Fruit fly (Drosophila melanogaster) whole organism, larva: ENCODE measurements around the gene CG3515.

ENCODE experiments used
- noc ChIP-seq: fragments of 200-800 bp; sonication (Bioruptor generic); optimal IDR thresholded peaks from 3 replicates; lab custom pipeline; 2019; ENCODE audit warnings: missing biosample characterization, mild to moderate bottlenecking, missing genetic modification characterization, moderate library complexity

Gene CG3515

DNA sequence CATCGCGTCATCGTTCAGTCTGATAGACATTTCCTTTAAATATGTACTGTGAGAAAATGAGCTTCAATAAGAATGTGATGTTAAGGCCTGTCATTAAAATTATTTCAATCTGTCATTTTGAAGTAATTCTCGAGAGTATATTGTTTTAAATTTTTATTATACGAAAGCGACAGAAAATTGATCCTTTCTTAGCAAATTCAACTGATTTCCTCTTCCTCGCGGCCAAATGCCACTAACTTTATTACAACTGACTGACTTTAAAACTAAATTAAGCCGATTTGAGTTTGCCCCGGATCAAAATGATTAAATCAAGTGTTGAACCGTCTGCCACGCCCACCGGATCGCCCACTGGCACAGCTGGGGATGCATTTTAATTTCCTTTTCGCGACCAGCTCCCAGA is at the start of gene CG3515:
Gene CG3515, minus strand, starts transcription at position 101 of the 400 bp plus-strand sequence.
- no peak for TF ChIP-seq noc (tag; lab: Kevin White, UChicago)

DNA sequence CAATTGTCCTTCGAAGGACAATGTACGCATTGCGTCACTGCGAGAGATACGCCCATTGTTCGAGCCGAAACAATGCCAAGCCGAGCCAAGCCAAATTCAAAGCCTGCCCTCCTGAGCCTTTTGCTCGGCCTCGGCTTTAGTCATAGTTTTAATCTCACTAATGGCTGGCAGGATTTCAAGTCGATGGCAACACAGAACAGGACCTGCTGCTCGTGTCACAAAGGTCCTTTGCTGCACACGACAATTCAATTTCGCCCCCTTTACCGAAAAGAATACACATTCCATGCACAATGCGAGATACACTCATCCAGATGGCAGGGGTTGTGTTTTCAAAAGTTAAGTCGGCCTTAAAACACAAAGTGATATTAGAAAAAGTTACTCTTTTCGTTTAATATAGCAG is 38.9 kb upstream of the CG3515 start, which contains the start of gene CG15394:
Gene CG15394, plus strand, starts transcription at position 301 of the 400 bp plus-strand sequence.
- TF ChIP-seq noc (tag; lab: Kevin White, UChicago), result no peak

DNA sequence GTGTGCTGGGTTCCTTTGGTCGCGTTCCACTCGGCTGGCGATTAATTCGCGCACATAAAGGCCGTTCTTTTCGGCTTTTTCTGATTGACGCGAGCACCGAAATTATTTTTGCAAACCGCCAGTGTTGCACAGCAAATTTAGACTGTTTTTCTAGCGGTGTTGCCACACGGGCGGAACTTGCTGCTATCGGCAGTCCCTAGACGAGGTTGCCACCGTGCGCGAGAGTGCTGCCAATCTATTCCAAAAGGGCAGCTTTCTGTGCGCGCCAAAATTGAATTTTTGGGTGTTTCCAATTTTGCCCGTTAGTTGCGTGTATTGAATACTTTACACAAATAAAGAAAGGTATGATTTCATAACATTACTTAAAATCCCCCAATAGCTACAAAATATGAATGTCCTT is 32.7 kb upstream of the CG3515 start, which contains the start of gene Drp1:
Gene Drp1, minus strand, starts transcription at position 146 of the 400 bp plus-strand sequence.
- no peak for TF ChIP-seq noc (tag; lab: Kevin White, UChicago)

DNA sequence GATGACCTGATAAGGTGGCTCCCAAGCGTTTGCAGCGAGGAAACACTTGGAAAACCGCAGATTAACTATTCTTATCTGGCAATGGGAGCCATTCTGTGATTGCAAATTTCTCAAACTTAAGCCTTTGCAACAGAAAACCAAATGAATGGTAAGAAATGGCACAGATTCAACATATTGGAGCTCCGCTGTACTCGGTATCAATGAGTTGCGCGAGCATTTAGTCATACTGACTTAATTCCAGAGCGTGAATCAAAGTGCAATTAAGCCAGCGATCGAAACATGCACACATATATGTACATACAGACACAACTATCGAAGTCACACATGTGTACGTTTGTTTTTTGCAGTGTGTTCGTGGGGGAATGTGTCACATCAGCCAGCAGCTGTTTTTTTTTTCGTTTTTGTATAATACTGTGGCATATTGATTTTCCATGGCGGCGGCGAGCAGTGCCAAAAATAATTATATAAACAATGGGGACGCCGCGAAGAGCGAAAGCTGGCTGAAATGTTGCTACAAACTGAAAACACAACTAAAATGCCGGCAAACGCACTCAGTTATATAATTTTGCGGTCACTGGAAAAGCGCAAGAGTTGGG is 31.9 kb upstream of the CG3515 start:
- no peak for TF ChIP-seq noc (tag; lab: Kevin White, UChicago)

DNA sequence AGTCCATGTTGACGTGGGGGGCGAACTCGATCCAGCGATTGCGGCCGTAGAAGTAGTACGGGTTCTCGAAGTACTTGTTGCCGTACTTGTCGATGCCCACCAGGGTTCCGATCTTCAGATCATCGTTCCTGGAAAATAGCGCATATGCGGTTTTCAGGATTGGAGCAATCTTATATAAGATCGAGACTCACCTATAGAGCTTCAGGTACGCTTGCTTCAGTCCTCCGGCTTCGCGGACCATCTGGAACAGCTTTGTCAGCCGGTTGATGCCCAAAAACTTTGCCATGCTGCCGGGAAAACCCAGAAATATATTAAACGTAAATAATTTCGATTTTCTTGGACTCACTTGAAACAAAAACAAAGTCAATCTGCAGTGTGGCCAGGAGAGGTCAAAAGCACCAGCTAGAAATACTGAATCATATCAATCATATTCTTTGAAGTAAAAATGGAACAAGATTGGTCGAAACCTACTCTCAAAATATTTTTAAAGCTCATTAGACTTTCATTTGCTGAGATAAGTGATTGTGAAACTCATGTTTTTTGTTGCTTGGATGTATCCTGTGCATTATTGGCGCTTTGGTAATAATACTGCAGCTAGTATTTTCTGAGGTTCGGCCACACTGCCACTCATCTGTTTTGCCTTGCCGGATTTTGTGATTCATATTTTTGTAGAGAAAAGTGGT is 27.2 kb upstream of the CG3515 start, which contains the start of the genes ND-B17.2 and Arpc5:
Gene ND-B17.2, minus strand, starts transcription at position 504 of the 683 bp plus-strand sequence.
Gene Arpc5, plus strand, starts transcription at position 624 of the 683 bp plus-strand sequence.
- peak; percentile 1 for TF ChIP-seq noc (tag; lab: Kevin White, UChicago)

DNA sequence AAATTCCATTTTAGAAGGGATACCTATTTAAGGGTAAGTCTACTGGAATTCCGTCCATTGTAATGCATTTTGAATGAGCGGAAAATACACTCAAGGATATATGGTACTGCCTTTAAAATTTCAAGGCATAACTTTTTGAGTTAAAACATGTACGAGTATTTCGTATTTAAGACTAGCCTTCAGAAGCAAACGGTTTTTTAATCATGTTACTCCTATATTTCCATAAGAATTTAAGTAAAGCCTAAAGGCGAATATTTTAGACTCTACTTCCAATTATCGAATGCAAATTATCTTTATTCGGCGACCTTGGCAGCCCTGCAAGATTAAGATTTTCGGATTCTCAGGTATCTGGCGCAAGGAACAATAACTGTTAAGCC is 24.7 kb upstream of the CG3515 start, which contains the start of gene Elba2:
Gene Elba2, plus strand, starts transcription at position 327 of the 377 bp plus-strand sequence.
- no peak for TF ChIP-seq noc (tag; lab: Kevin White, UChicago)

DNA sequence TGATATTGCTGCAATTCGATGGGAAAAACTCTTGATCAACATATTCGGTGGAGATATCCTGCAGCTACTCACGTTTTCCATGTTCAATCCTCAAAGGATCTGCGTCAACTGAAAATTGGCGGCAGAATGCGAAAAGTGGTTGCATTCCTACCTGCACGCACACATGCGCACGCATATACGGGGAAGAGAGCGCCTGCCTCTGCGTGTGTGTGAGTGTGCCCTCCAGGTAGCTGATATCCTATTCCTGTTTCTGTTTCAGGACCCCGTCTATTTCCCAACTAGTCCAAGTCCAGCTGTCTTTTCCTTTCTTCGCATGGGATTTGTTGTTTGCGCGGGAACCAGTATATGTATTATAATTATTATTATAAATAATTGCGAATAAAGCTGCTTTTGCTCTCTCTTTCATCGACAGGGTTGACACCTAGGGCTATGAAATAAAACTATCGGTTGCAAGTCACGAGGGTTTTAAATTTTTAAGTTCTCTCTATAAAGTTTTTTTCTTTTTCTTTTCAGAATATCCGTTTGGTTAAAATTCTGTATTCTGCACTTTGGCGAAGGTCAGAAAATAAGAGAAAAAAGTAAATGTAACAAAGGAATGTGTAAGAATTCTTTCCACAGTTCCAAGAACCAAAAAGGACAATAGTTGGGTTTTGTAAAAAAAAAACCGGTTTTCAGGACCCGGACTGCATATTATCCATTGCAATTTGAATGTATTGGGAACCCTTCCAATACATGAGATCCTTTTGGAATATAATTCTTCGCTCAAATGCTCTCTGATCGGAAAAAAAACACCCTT is 24.1 kb upstream of the CG3515 start, which contains the start of gene insv:
Gene insv, minus strand, starts transcription at position 433 of the 796 bp plus-strand sequence.
- no peak for TF ChIP-seq noc (tag; lab: Kevin White, UChicago)

DNA sequence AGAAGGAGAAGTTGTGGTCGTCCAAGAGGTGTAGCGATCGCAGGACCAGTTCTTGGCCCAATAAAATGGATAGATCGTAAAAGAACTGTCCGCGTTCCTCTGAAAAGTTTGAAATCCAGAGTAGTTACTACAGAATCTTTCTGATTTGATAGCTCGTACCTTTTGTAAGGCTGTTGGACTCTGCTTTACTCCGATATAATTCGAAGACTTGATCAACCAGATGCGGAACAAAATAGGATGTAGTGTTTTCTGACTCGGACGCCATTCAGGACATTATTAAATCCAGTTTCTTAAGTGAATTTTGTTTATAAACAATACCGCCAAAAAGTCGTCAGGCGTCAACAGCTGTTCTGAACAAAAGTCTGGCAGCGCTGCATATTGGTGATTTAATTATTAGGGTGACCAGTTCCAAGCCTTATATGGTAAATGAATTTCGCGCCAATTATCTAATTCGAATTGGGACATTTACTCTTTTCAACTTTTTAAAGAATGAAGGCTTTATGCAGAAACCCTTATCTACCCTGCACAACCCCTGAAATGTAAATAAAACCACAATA is 22.2 kb upstream of the CG3515 start, which contains the start of the genes Rad1 and Sws1:
Gene Rad1, minus strand, starts transcription at position 336 of the 557 bp plus-strand sequence.
Gene Sws1, minus strand, starts transcription at position 336 of the 557 bp plus-strand sequence.
- no peak for TF ChIP-seq noc (tag; lab: Kevin White, UChicago)

DNA sequence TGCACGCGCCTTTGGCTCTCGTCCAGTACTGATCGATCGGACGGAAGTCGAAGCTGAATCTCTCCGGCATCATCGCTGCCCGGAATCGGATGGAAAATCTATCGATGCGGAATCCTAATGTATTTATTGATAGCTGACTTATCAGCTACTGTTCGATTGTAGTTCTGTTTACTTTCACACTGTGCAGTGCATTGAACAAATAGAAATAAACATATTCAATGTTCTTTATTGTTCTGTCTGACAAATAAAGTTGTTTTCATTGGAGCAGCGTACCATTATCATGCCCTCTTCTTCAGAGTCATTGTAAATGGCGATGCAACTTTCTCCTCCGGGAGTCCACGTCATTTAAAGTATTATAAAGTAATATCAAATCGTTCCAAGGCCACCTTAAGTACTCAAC is 20.3 kb upstream of the CG3515 start, which contains the start of gene Cyp309a2:
Gene Cyp309a2, minus strand, starts transcription at position 101 of the 400 bp plus-strand sequence.
- no peak for TF ChIP-seq noc (tag; lab: Kevin White, UChicago)

DNA sequence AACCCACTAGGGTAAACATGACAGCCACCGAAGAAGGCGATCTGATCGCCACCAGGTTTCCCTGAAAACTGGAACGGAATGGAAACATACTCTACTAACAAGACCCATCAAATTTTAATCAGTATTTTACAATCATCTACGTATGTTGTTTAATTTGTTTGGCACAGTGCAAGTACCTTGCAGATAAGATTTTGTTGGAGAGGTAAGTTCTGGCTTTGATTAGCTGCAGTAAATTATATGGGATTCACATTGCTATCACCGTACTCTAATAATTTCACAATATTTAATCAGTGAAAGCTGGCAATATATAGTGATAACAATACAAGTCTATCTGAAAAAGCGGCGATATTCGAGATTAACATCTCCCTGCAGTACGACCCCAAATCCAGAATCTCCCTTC is 12.1 kb upstream of the CG3515 start, which contains the start of gene Cyp309a1:
Gene Cyp309a1, minus strand, starts transcription at position 73 of the 400 bp plus-strand sequence.
- peak; percentile 2 for TF ChIP-seq noc (tag; lab: Kevin White, UChicago)

DNA sequence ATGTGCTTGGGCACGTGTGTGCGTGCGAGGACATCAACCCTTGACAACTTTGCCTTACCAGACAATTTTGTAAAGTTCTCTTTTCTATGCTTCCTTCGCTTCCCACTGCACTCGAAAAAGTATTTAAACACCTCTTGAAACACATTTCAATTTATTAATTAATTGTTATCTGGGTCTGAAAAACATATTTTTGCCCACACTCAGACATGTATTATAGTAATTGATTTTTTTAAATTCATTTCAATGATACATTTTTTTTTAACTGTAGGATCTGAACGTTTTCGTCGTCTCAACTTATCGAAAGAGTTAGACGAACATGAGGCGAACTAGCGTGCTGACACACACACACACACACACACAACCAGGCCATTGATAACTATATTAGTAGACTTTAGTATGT is 10.1 kb downstream of the CG3515 start:
- no peak for TF ChIP-seq noc (tag; lab: Kevin White, UChicago)

DNA sequence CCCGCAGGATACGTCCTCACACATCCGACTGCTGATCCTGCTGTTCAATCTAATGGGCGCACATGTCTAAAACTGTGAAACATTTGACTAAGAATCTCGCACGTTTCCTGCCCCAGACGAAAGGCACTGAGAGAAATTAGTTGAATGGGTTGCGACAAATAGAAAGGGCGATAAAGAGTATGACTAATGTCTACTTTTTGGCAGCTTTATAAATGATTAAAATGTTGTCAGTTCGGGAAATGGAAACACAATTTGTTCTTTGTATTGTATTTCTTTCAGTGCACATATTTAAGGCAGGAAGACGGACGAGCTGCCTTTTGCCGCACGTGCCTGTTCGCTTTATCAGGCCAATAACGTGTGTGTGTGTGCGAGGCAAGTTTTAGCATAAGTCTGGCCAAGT is 24.5 kb downstream of the CG3515 start:
- TF ChIP-seq noc (tag; lab: Kevin White, UChicago), result no peak

DNA sequence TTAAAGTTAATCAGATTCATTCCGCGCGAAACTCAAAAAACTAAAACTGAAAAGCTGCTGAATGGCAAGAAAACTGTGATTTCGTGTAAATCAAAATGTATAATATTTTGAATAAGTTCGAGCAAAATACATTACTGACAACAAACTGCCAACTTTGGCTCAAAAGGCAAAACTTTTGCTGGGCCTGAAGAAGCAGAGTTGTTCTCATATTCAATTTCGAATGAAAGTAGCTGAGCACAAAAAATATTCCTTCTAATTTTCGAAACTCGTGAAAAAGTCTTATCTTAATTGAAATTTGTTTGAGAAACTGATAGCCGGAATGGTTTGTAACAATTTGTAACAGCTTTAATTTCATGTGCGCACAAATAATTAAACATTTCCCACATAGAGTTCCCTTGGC is 34.7 kb downstream of the CG3515 start, which contains the start of gene CG3528:
Gene CG3528, minus strand, starts transcription at position 101 of the 400 bp plus-strand sequence.
- TF ChIP-seq noc (tag; lab: Kevin White, UChicago), result no peak

DNA sequence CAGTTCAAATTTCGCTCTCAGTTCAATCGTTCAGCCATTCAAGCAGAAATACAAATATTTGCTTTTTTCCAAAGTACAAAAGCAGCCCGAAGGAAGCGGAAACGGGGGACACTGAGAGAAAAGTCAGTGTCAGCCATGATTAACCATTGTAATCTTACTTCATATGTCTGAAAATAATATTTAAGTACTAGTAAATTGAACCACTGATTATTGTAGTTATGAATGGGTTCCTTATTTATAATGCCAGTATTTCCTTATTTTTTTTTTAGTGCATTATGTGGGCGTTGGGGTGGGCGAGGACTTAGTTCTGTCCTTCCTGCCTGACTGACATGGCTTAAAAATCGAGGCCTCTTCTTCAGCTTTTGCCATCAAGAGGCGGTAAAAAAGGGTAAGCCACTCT is 50.8 kb downstream of the CG3515 start:
- no peak for TF ChIP-seq noc (tag; lab: Kevin White, UChicago)
